Fruit fly (Drosophila melanogaster): Measurements from ENCODE around the gene CG6168.

DNA sequence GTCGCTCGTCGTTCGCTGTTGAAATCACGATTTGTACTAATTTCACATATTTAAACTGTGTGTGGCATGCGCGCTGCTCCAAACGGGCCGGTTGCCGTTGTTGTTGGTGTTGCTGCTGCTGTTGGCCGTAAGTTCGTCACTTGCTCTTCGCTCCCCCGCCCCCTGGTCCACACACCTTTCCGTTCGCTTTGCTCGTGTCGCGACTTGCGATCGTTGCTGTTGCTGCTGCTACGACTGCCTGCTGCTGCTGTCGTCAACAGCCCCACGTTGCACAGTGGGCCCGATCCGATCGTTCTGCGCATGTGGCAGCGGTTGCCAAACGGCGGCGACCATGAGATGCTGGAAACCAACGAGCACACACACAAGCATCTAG is 25.8 kb downstream of the CG6168 start, which contains the start of gene Dyro:
- no peak for TF ChIP-seq Gug (GFP tag; IDR thresholded peaks at IDR 0.05)
- TF ChIP-seq CG7368 (GFP tag; optimal IDR thresholded peaks at IDR 0.05) = no peak
- TF ChIP-seq vri (GFP tag; optimal IDR thresholded peaks at IDR 0.05) = no peak
- no peak for TF ChIP-seq CG4318 (GFP tag; optimal IDR thresholded peaks at IDR 0.05)
- TF ChIP-seq CG9139 (GFP tag; optimal IDR thresholded peaks at IDR 0.05) = no peak
- no peak for TF ChIP-seq CG11902 (GFP tag; optimal IDR thresholded peaks at IDR 0.05)
- TF ChIP-seq Sox102F (GFP tag; optimal IDR thresholded peaks at IDR 0.05) = no peak
